Worm (Caenorhabditis elegans): ENCODE measurements around the gene EGAP4.1.
A peak's percentile ranks its signal among the peaks of the same experiment; 100 is the strongest.

DNA sequence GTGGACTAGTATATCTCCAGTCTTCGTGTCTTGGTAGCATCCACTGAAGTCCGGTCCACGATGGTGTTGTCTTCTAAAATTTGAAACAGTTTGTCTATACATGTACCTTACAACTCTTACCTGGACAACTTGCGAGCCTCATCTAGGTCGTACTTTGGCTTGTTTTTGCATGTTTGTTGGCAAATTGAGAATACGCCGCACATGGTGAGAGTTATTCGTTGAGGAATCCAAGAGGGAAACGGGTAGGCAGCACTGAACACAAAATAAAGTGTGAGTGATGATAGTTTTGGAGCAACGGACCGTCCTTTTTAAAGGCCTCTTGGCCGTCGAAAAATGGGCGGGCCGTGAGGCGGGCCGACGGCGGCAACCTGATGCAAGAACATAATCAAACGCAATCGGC, 23.5 kb upstream of the EGAP4.1 start, which contains the start of gene asns-2:
- no peak for TF ChIP-seq hmg-4 (GFP tag; optimal IDR thresholded peaks at IDR 0.05)
- peak; percentile 13 for TF ChIP-seq aly-1 (tag; optimal IDR thresholded peaks at IDR 0.05)
- no peak for TF ChIP-seq ets-7 (tag; optimal IDR thresholded peaks at IDR 0.05)
- no peak for TF ChIP-seq flt-1 (GFP tag; IDR thresholded peaks at IDR 0.05)
- no peak for TF ChIP-seq sea-1 (GFP tag; conservative IDR thresholded peaks at IDR 0.05)

Data from whole organism, early embryonic.